Worm (Caenorhabditis elegans) whole organism, young adult: ENCODE results near the gene daz-1.
A peak's percentile ranks its signal among the peaks of the same experiment; 100 is the strongest.

ENCODE experiments used
- F33H1.4 ChIP-seq: fragments of 200-800 bp; sonication (Bioruptor generic); IDR thresholded peaks from 2 replicates; pipeline ENCODE4 v1.3.6; 2022; ENCODE audit warnings: missing genetic modification reagents, missing genetic modification characterization, missing compliant biosample characterization
- F37B4.10 ChIP-seq: fragments of 200-800 bp; sonication (Bioruptor generic); IDR thresholded peaks from 2 replicates; pipeline ENCODE4 v1.3.6; 2022; ENCODE audit warnings: missing genetic modification characterization, missing compliant biosample characterization
- F52B5.7 ChIP-seq: sonication (generic microtip); optimal IDR thresholded peaks from 2 replicates; lab custom pipeline; 2016; ENCODE audit warnings: mild to moderate bottlenecking, missing genetic modification characterization, missing compliant biosample characterization
- Y53F4B.3 ChIP-seq: fragments of 200-800 bp; sonication (Bioruptor generic); IDR thresholded peaks from 2 replicates; pipeline ENCODE4 v1.3.6; 2022; ENCODE audit warnings: missing genetic modification reagents, missing genetic modification characterization, missing compliant biosample characterization
- Y53G8AR.9 ChIP-seq: fragments of 200-800 bp; sonication (Bioruptor generic); conservative IDR thresholded peaks from 2 replicates; pipeline ENCODE4 v1.3.6; 2022; ENCODE audit warnings: missing genetic modification reagents, missing genetic modification characterization, missing compliant biosample characterization
- Y67H2A.10 ChIP-seq: fragments of 200-800 bp; sonication (Bioruptor generic); conservative IDR thresholded peaks from 2 replicates; pipeline ENCODE4 v1.3.6; 2022; ENCODE audit warnings: missing genetic modification reagents, missing genetic modification characterization, missing compliant biosample characterization
- ama-1 ChIP-seq, 3 experiments: fragments of 150-350 bp in 1 of 3; sonication (generic microtip) in 2 of 3; optimal IDR thresholded peaks; 2 replicates each; lab custom pipeline; 2014 to 2018; ENCODE audit warnings: missing biosample characterization in 2 of 3, missing genetic modification characterization in 2 of 3, missing genetic modification reagents in 2 of 3
- attf-6 ChIP-seq: fragments of 200-800 bp; sonication (Bioruptor generic); IDR thresholded peaks from 2 replicates; pipeline ENCODE4 v1.3.6; 2022; ENCODE audit warnings: missing genetic modification reagents, missing genetic modification characterization, missing compliant biosample characterization
- bed-2 ChIP-seq: fragments of 200-800 bp; sonication (Bioruptor generic); IDR thresholded peaks from 2 replicates; pipeline ENCODE4 v1.3.6; 2022; ENCODE audit warnings: missing genetic modification reagents, missing genetic modification characterization, missing compliant biosample characterization
- cebp-1 ChIP-seq, 2 experiments: fragments of 200-800 bp in 1 of 2; sonication (Bioruptor generic) in 1 of 2; sonication (generic microtip) in 1 of 2; IDR thresholded peaks in 1 of 2; optimal IDR thresholded peaks in 1 of 2; 2 replicates each; pipeline versions ENCODE4 v1.3.6 to Lab custom; 2017 to 2022; ENCODE audit warnings: missing compliant biosample characterization in 2 of 2, missing genetic modification characterization in 2 of 2, mild to moderate bottlenecking in 1 of 2, missing genetic modification reagents in 1 of 2, moderate library complexity in 1 of 2
- ceh-27 ChIP-seq: fragments of 200-800 bp; sonication (Bioruptor generic); optimal IDR thresholded peaks from 2 replicates; lab custom pipeline; 2018; ENCODE audit warnings: mild to moderate bottlenecking, missing genetic modification characterization, moderate library complexity, missing compliant biosample characterization
- dpff-1 ChIP-seq: sonication (generic microtip); optimal IDR thresholded peaks from 2 replicates; lab custom pipeline; 2017; ENCODE audit warnings: mild to moderate bottlenecking, missing genetic modification characterization, missing compliant biosample characterization
- efl-1 ChIP-seq: fragments of 150-350 bp; optimal IDR thresholded peaks from 2 replicates; lab custom pipeline; 2014; ENCODE audit warnings: missing biosample characterization, missing genetic modification reagents, missing genetic modification characterization
- ekl-4 ChIP-seq: fragments of 200-800 bp; sonication (Bioruptor generic); IDR thresholded peaks from 2 replicates; pipeline ENCODE4 v1.3.6; 2022; ENCODE audit warnings: missing genetic modification reagents, missing genetic modification characterization, missing compliant biosample characterization
- hmg-1.2 ChIP-seq: fragments of 200-800 bp; sonication (Bioruptor generic); IDR thresholded peaks from 2 replicates; pipeline ENCODE4 v1.3.6; 2022; ENCODE audit warnings: missing genetic modification reagents, missing genetic modification characterization, missing compliant biosample characterization
- hmg-20 ChIP-seq: fragments of 200-800 bp; sonication (Bioruptor generic); IDR thresholded peaks from 2 replicates; pipeline ENCODE4 v1.3.6; 2022; ENCODE audit warnings: missing genetic modification reagents, missing genetic modification characterization, missing compliant biosample characterization
- lag-1 ChIP-seq: fragments of 200-800 bp; sonication (Bioruptor generic); IDR thresholded peaks from 2 replicates; pipeline ENCODE4 v1.3.6; 2022; ENCODE audit warnings: missing genetic modification reagents, missing genetic modification characterization, missing compliant biosample characterization
- lin-40 ChIP-seq: sonication (generic microtip); optimal IDR thresholded peaks from 2 replicates; lab custom pipeline; 2016; ENCODE audit warnings: missing genetic modification characterization, mild to moderate bottlenecking, missing compliant biosample characterization, missing genotype, missing genetic modification reagents
- lsl-1 ChIP-seq: fragments of 200-800 bp; sonication (Bioruptor generic); optimal IDR thresholded peaks from 2 replicates; lab custom pipeline; 2018; ENCODE audit warnings: mild to moderate bottlenecking, missing genetic modification characterization, moderate library complexity, missing compliant biosample characterization
- madf-3 ChIP-seq: fragments of 200-800 bp; sonication (Bioruptor generic); IDR thresholded peaks from 2 replicates; pipeline ENCODE4 v1.3.6; 2022; ENCODE audit warnings: missing genetic modification reagents, missing genetic modification characterization, missing compliant biosample characterization
- mcd-1 ChIP-seq: fragments of 200-800 bp; sonication (Bioruptor generic); IDR thresholded peaks from 2 replicates; pipeline ENCODE4 v1.3.6; 2022; ENCODE audit warnings: missing genetic modification reagents, missing genetic modification characterization, missing compliant biosample characterization
- mxl-1 ChIP-seq: sonication (generic microtip); optimal IDR thresholded peaks from 2 replicates; lab custom pipeline; 2016; ENCODE audit warnings: missing genetic modification characterization, missing compliant biosample characterization
- nfya-1 ChIP-seq: sonication (generic microtip); optimal IDR thresholded peaks from 2 replicates; lab custom pipeline; 2017; ENCODE audit warnings: antibody characterized with exemption, missing compliant biosample characterization, missing genetic modification characterization, borderline replicate concordance; ENCODE audit not compliant: insufficient read depth
- nfya-2 ChIP-seq: fragments of 200-800 bp; sonication (Bioruptor generic); IDR thresholded peaks from 2 replicates; pipeline ENCODE4 v1.3.6; 2022; ENCODE audit warnings: missing genetic modification reagents, missing genetic modification characterization, missing compliant biosample characterization
- nhr-120 ChIP-seq: fragments of 200-800 bp; sonication (Bioruptor generic); IDR thresholded peaks from 2 replicates; pipeline ENCODE4 v1.3.6; 2022; ENCODE audit warnings: missing genetic modification characterization, missing compliant biosample characterization
- nhr-179 ChIP-seq: sonication (generic microtip); optimal IDR thresholded peaks from 2 replicates; lab custom pipeline; 2016; ENCODE audit warnings: mild to moderate bottlenecking, missing genetic modification characterization, missing compliant biosample characterization
- pbrm-1 ChIP-seq: fragments of 200-800 bp; sonication (Bioruptor generic); IDR thresholded peaks from 2 replicates; pipeline ENCODE4 v1.3.6; 2022; ENCODE audit warnings: missing genetic modification reagents, missing genetic modification characterization, missing compliant biosample characterization
- pha-4 ChIP-seq: fragments of 150-350 bp; sonication (generic microtip); optimal IDR thresholded peaks from 2 replicates; lab custom pipeline; 2014; ENCODE audit warnings: missing biosample characterization, missing genetic modification reagents, missing genetic modification characterization
- rec-8 ChIP-seq, 2 experiments: sonication (generic microtip); optimal IDR thresholded peaks; 2 replicates each; lab custom pipeline; 2016; ENCODE audit warnings: mild to moderate bottlenecking in 2 of 2, missing genetic modification characterization in 2 of 2, missing genetic modification reagents in 2 of 2, missing genotype in 2 of 2, missing biosample characterization in 1 of 2, missing compliant biosample characterization in 1 of 2, moderate library complexity in 1 of 2
- snpc-1.1 ChIP-seq: sonication (generic microtip); optimal IDR thresholded peaks from 2 replicates; lab custom pipeline; 2017; ENCODE audit warnings: missing genetic modification characterization, mild to moderate bottlenecking, missing compliant biosample characterization, antibody characterized with exemption, moderate library complexity, missing genotype, missing genetic modification reagents; ENCODE audit not compliant: insufficient read depth
- snpc-1.3 ChIP-seq: sonication (generic microtip); optimal IDR thresholded peaks from 2 replicates; lab custom pipeline; 2017; ENCODE audit warnings: missing genetic modification characterization, mild to moderate bottlenecking, missing compliant biosample characterization, antibody characterized with exemption, moderate library complexity, missing genotype, missing genetic modification reagents; ENCODE audit not compliant: insufficient read depth
- snpc-4 ChIP-seq, 5 experiments: fragments of 150-350 bp in 1 of 5; sonication (generic microtip) in 4 of 5; optimal IDR thresholded peaks; 2 replicates each; lab custom pipeline; 2014 to 2018; ENCODE audit warnings: missing genetic modification characterization in 5 of 5, missing biosample characterization in 3 of 5, antibody characterized with exemption in 2 of 5, mild to moderate bottlenecking in 2 of 5, missing compliant biosample characterization in 2 of 5, missing genotype in 2 of 5, moderate library complexity in 2 of 5, missing genetic modification reagents in 1 of 5
- tlf-1 ChIP-seq: fragments of 200-800 bp; sonication (Bioruptor generic); optimal IDR thresholded peaks from 2 replicates; lab custom pipeline; 2018; ENCODE audit warnings: mild to moderate bottlenecking, missing genetic modification characterization, missing compliant biosample characterization
- unc-62 ChIP-seq: fragments of 150-350 bp; optimal IDR thresholded peaks from 2 replicates; lab custom pipeline; 2014; ENCODE audit warnings: missing biosample characterization, missing genetic modification reagents, missing genetic modification characterization
- xnd-1 ChIP-seq: sonication (generic microtip); optimal IDR thresholded peaks from 2 replicates; lab custom pipeline; 2016; ENCODE audit warnings: missing genotype, missing genetic modification reagents, missing genetic modification characterization, missing compliant biosample characterization
- ztf-25 ChIP-seq: fragments of 200-800 bp; sonication (Bioruptor generic); IDR thresholded peaks from 2 replicates; pipeline ENCODE4 v1.3.6; 2022; ENCODE audit warnings: missing genetic modification reagents, missing genetic modification characterization, missing compliant biosample characterization
- ztf-26 ChIP-seq: sonication (generic microtip); optimal IDR thresholded peaks from 2 replicates; lab custom pipeline; 2017; ENCODE audit warnings: missing genetic modification characterization, missing compliant biosample characterization
- ztf-6 ChIP-seq: fragments of 200-800 bp; sonication (Bioruptor generic); IDR thresholded peaks from 2 replicates; pipeline ENCODE4 v1.3.6; 2022; ENCODE audit warnings: missing genetic modification reagents, missing genetic modification characterization, missing compliant biosample characterization

daz-1 gene

DNA sequence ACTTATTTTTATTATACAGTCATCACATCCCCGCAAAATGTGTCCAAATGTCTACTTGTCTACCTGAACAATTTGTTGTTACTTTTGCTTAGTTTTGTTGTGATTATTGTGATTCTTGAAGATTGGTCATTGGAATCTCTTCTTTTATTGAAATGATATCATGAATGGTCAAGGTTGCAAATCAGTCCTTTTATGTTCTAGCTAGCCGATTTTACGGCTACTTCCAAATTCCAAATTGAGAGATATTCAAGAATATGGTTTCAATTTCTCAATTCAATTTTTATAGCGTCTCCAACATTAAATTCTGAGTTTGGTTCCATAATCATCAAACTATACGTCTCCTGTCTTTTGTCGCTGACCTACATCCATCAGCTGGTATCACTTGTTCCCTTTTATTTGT is 4.8 kb upstream of the daz-1 start:
- no peak for TF ChIP-seq ama-1 (optimal IDR thresholded peaks at IDR 0.05; lab: Kevin White, UChicago)
- no peak for TF ChIP-seq ama-1 (GFP tag; optimal IDR thresholded peaks at IDR 0.05; lab: Kevin White, UChicago)
- no peak for TF ChIP-seq rec-8 (tag; optimal IDR thresholded peaks at IDR 0.05; lab: Kevin White, UChicago)
- TF ChIP-seq nfya-1 (tag; lab: Kevin White, UChicago) = no peak
- no peak for TF ChIP-seq lag-1 (GFP tag; lab: Robert Waterston, UW)
- no peak for TF ChIP-seq ztf-25
- no peak for TF ChIP-seq mcd-1 (GFP tag; lab: Robert Waterston, UW)
- no peak for TF ChIP-seq pha-4 (tag; lab: Kevin White, UChicago)
- TF ChIP-seq lin-40 (tag; lab: Kevin White, UChicago) = no peak
- no peak for TF ChIP-seq ztf-26
- TF ChIP-seq dpff-1 (tag; lab: Kevin White, UChicago) = no peak

DNA sequence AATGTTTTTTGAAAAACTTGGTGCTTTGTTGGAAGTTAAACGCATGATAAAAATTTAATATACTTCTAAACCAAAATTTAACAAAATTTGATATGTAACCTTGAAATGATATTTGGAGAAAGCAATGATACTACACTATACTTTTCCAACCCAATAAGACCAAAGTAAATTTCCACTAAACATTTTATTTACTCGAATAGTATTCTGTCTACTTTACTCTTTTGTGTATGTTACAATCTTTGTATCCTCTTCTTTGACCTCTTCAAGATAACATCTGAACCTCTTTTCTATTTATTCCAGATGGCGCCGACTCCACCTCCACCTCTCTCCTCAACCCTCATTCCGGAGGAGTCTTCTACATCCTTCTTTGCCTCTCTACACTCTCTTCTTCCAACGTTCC is 2.6 kb upstream of the daz-1 start, which contains the start of gene dhs-5:
Gene dhs-5 (plus strand): TSS at position 301 of the 400 bp plus-strand sequence.
- TF ChIP-seq lin-40 (tag; lab: Kevin White, UChicago) = no peak
- TF ChIP-seq ceh-27 = no peak
- no peak for TF ChIP-seq mxl-1 (tag; lab: Kevin White, UChicago)
- TF ChIP-seq F37B4.10 (GFP tag; lab: Robert Waterston, UW) = no peak
- TF ChIP-seq ekl-4 = no peak
- no peak for TF ChIP-seq nhr-179 (tag; lab: Kevin White, UChicago)

ce11 chrII:5458683-5459410 is 2.7 kb downstream of the daz-1 start:
- no peak for TF ChIP-seq lag-1 (GFP tag; lab: Robert Waterston, UW)
- peak; percentile 57; the same call in 1 of the 2 replicates for TF ChIP-seq F33H1.4 (GFP tag; lab: Robert Waterston, UW)
- peak; percentile 39 for TF ChIP-seq xnd-1 (tag; lab: Kevin White, UChicago)
- TF ChIP-seq madf-3 (GFP tag; lab: Robert Waterston, UW) = 0 out of 2 replicates have a peak, but pooled peaks have one; percentile 46
- peak; percentile 80 for TF ChIP-seq lsl-1 (GFP tag; lab: Kevin White, UChicago)
- TF ChIP-seq bed-2 (GFP tag; lab: Robert Waterston, UW) = no peak
- TF ChIP-seq, all 124 proteins: peak for 4

- peak; percentile 87 for TF ChIP-seq hmg-1.2
- TF ChIP-seq pbrm-1 (GFP tag; lab: Robert Waterston, UW) = no peak
- no peak for TF ChIP-seq F52B5.7 (tag; lab: Kevin White, UChicago)
Measured at ce11 chrII:5459534-5459933, 3.4 kb downstream of the daz-1 start.

DNA sequence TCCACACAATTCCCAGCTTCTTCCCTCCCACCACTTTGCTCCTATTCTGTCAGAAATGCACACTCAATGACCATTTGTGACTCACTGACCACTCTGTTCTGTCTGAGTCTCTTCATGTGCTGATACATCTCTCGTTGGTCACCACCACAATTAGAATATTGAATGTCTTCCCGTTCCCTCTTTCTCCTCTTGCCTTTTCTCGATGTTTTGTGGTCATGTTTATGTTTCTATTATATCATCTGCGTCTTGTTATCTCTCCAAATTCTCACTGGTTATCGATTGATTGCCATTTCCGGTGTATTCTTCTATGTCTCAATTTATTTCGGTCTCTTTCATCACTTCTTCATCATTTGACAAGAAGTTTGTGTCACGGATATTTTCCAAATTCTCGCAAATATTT is 4.8 kb downstream of the daz-1 start:
- no peak for TF ChIP-seq nfya-2 (GFP tag; lab: Robert Waterston, UW)
- TF ChIP-seq Y67H2A.10 = no peak
- TF ChIP-seq ztf-6 (GFP tag; lab: Robert Waterston, UW) = no peak
- no peak for TF ChIP-seq snpc-1.1 (tag; lab: Kevin White, UChicago)
- no peak for TF ChIP-seq tlf-1 (GFP tag; lab: Kevin White, UChicago)
- TF ChIP-seq snpc-1.3 (tag; lab: Kevin White, UChicago) = no peak
- TF ChIP-seq efl-1 (GFP tag; lab: Kevin White, UChicago) = no peak
- TF ChIP-seq lag-1 (GFP tag; lab: Robert Waterston, UW) = no peak
- TF ChIP-seq unc-62 (GFP tag; lab: Kevin White, UChicago) = no peak
- TF ChIP-seq snpc-4 (GFP tag; optimal IDR thresholded peaks at IDR 0.05; lab: Kevin White, UChicago) = no peak
- TF ChIP-seq snpc-4 (tag; optimal IDR thresholded peaks at IDR 0.05; lab: Kevin White, UChicago) = no peak
- no peak for TF ChIP-seq nhr-120
- TF ChIP-seq attf-6 (GFP tag; lab: Robert Waterston, UW) = no peak
- no peak for TF ChIP-seq Y53F4B.3
- no peak for TF ChIP-seq cebp-1 (GFP tag; IDR thresholded peaks at IDR 0.05; lab: Robert Waterston, UW)
- no peak for TF ChIP-seq cebp-1 (tag; optimal IDR thresholded peaks at IDR 0.05; lab: Kevin White, UChicago)
- no peak for TF ChIP-seq nhr-179 (tag; lab: Kevin White, UChicago)
- TF ChIP-seq Y53G8AR.9 = no peak
- no peak for TF ChIP-seq hmg-20
